Worm (Caenorhabditis elegans): ENCODE measurements around the gene str-250.

Gene str-250

DNA sequence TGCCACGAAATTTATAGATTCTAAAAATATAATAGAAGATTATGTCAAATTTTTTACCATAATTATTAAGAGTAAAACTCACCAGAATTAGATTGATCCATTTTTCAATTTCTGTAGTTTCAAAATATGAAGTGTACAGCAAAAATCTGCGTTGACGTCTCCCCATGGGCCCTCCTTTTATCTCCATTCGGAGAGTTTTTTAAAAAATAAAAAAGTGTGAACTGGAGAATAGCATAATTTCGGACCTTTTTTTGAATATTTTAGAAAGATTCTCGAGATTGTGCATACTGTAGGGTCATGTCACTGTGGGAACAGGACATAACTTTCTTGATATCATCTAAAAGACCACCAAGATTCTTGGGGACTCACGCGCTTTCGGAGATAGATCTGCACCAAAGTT is 23.6 kb downstream of the str-250 start, which contains the start of gene dpr-1:
dpr-1 (minus strand) TSS at position 101 of the 400 bp plus-strand sequence.
- no peak for TF ChIP-seq nhr-102 (tag; optimal IDR thresholded peaks at IDR 0.05)
- TF ChIP-seq dpl-1 (GFP tag; optimal IDR thresholded peaks at IDR 0.05), result no peak
- no peak for TF ChIP-seq T20F7.1 (GFP tag; optimal IDR thresholded peaks at IDR 0.05)

DNA sequence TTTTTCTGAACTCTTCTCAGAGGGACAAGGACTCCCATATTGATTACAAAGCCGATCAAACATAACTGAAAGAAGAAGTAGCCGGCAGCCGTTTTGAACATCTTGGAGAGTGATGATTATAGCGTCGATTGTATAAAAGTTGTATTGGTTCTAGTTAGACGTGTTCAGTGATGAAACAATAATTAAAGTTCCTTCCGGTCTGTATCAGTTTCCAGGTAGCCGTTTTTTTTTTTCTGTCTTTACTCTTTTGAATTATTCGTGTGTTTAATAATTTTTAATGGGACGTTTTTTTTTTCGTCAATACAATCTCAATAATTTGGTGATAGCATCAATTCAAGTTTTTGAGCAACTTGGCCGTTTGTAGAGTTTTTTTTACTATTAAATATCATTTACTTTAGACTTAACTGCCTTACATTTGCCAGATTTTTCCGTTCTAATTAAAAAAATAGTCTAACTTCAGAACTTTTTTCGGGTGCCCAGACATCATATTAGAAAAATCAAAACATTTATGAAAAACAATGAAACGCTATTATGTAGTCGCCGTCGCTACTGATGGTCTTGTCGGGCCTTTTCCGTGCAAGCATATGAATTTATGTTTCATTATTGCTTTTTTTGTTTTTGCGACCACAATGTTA is 28.1 kb downstream of the str-250 start, which contains the start of the genes srx-10 and clec-226:
srx-10 (minus strand) TSS at position 101 of the 635 bp plus-strand sequence.
clec-226 (plus strand) TSS at position 585 of the 635 bp plus-strand sequence.
- no peak for TF ChIP-seq mep-1 (tag; optimal IDR thresholded peaks at IDR 0.05)
- no peak for TF ChIP-seq ceh-62 (tag; optimal IDR thresholded peaks at IDR 0.05)
- TF ChIP-seq T26A8.4 (GFP tag; IDR thresholded peaks at IDR 0.05), result no peak
- TF ChIP-seq dpl-1 (GFP tag; optimal IDR thresholded peaks at IDR 0.05), result no peak
- TF ChIP-seq hif-1 (tag; optimal IDR thresholded peaks at IDR 0.05), result no peak
- TF ChIP-seq mxl-2 (GFP tag; conservative IDR thresholded peaks at IDR 0.05), result no peak
- no peak for TF ChIP-seq nhr-25 (tag; optimal IDR thresholded peaks at IDR 0.05; ENCODE audit: borderline replicate concordance, insufficient read depth)
- TF ChIP-seq mdt-29 (GFP tag; IDR thresholded peaks at IDR 0.05), result no peak
- TF ChIP-seq hlh-30 (tag; optimal IDR thresholded peaks at IDR 0.05; ENCODE audit: insufficient read depth), result no peak
- no peak for TF ChIP-seq rbr-2 (tag; optimal IDR thresholded peaks at IDR 0.05)
- no peak for TF ChIP-seq lin-29 (GFP tag; IDR thresholded peaks at IDR 0.05)
- TF ChIP-seq nhr-6 (tag; optimal IDR thresholded peaks at IDR 0.05), result no peak

DNA sequence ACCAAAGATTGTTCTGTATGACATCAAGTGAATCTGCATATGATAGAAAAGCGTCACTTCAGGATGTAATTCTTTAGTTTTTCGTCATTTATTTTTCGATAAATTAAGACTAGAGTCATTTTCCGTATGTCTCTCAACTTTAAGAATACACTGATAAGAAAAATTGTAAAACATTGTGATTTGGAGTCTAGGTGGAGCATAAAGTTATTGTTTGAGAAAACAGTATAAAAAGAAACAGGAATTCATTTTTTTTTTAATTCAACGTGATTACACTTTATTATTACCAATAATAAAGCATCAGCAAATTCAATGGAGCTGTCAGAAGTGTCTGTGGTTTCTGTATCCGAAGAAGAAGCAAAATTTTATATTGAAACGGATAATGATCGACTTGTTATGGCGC is 30.6 kb downstream of the str-250 start, which contains the start of gene R10D12.6:
R10D12.6 (plus strand) TSS at position 301 of the 400 bp plus-strand sequence.
- TF ChIP-seq ZK337.2 (GFP tag; IDR thresholded peaks at IDR 0.05) (no peak), pqm-1 (tag; optimal IDR thresholded peaks at IDR 0.05) (peak; percentile 3), nhr-28 (tag; optimal IDR thresholded peaks at IDR 0.05) (peak; percentile 52)

DNA sequence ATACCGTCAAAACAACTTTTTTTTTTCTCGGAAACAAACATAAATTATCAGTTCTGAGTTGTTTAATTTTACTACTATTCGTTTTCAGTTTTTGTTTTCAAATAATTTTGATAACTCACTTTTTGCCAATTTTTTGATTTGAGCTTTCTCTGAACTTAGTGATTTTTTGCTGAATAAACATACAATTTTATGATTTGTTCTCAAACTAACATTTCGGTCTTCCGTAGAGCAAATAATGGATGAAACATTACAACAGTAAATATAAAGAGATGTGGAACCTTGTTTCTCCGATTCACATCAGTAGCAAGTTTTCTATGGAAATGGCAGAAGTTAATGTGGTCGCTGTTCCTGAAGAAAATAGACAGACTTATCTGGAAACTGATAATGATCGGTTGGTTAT is 31.3 kb downstream of the str-250 start, which contains the start of gene R10D12.7:
R10D12.7 (plus strand) TSS at position 301 of the 400 bp plus-strand sequence.
- TF ChIP-seq rbr-2 (tag; optimal IDR thresholded peaks at IDR 0.05) (no peak), T20F7.1 (GFP tag; optimal IDR thresholded peaks at IDR 0.05) (no peak), zip-2 (tag; optimal IDR thresholded peaks at IDR 0.05) (no peak), lin-1 (GFP tag; IDR thresholded peaks at IDR 0.05) (no peak), aha-1 (tag) (no peak), nhr-111 (GFP tag; optimal IDR thresholded peaks at IDR 0.05) (no peak), arid-1 (GFP tag; conservative IDR thresholded peaks at IDR 0.05) (no peak), ztf-7 (tag; optimal IDR thresholded peaks at IDR 0.05) (no peak)

DNA sequence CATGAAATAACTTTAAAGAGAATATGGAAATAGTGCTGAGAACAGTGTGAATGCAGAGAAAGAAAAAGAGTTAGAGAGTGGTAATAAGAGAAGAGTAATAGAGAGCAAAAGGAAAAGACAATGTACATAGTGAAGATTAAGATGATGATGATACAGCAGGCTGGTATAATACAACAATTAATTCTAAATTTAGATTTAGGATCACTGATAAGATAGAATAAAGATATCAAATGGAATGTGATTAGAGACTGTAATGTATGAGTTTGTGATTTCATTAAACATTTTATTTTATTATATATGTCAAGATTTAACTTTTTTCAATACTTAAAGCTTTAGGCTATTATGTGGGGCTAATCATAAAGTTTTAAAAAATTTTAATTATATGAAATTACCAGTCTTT is 34.8 kb downstream of the str-250 start, which contains the start of gene R10D12.8:
R10D12.8 (minus strand) TSS at position 101 of the 400 bp plus-strand sequence.
- TF ChIP-seq unc-130 (GFP tag; optimal IDR thresholded peaks at IDR 0.05), result no peak
- TF ChIP-seq php-3 (GFP tag; IDR thresholded peaks at IDR 0.05), result no peak
- TF ChIP-seq nhr-42 (GFP tag; IDR thresholded peaks at IDR 0.05), result no peak
- no peak for TF ChIP-seq dmd-8 (GFP tag; IDR thresholded peaks at IDR 0.05)
- peak; percentile 10 for TF ChIP-seq nhr-28 (tag; optimal IDR thresholded peaks at IDR 0.05)

DNA sequence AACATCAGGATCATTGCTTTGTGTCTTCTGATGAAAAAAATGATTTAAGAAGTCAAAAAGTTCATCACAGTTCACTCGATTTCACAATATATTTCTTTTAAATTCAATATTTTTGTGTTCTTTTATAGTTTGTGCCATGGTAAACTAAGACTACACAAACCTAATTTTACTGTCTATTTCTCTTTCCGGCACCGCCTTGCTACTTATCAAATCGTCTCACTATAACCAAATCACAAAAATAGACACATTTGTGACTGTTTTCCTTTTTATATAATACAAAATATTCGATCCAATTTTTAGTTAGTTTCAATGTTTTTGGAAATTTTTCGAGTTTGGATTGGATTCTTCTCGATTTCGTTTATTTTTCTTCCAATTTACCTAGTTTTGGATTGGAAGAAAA is 35.6 kb downstream of the str-250 start, which contains the start of gene swt-6:
swt-6 (plus strand) TSS at position 301 of the 400 bp plus-strand sequence.
- TF ChIP-seq dmd-6 (GFP tag; IDR thresholded peaks at IDR 0.05) (no peak), mdl-1 (tag; optimal IDR thresholded peaks at IDR 0.05) (no peak), aha-1 (tag) (peak; percentile 7), nhr-28 (tag; optimal IDR thresholded peaks at IDR 0.05) (peak; percentile 87), nhr-111 (GFP tag; optimal IDR thresholded peaks at IDR 0.05) (no peak), lin-39 (tag; optimal IDR thresholded peaks at IDR 0.05) (no peak), snpc-1.2 (GFP tag; IDR thresholded peaks at IDR 0.05) (no peak), sdz-12 (GFP tag; optimal IDR thresholded peaks at IDR 0.05) (no peak), nhr-76 (tag; optimal IDR thresholded peaks at IDR 0.05) (no peak), mxl-2 (GFP tag; conservative IDR thresholded peaks at IDR 0.05) (no peak), nhr-10 (tag; optimal IDR thresholded peaks at IDR 0.05) (no peak), ceh-32 (tag; optimal IDR thresholded peaks at IDR 0.05; ENCODE audit: poor library complexity) (no peak), pqm-1 (tag; optimal IDR thresholded peaks at IDR 0.05) (peak; percentile 17), daf-8 (GFP tag; IDR thresholded peaks at IDR 0.05) (no peak), T26A8.4 (GFP tag; IDR thresholded peaks at IDR 0.05) (no peak), lin-15B (tag; optimal IDR thresholded peaks at IDR 0.05) (no peak), mdt-29 (GFP tag; IDR thresholded peaks at IDR 0.05) (no peak), F49E8.2 (tag; optimal IDR thresholded peaks at IDR 0.05; ENCODE audit: borderline replicate concordance) (no peak), fos-1 (tag; optimal IDR thresholded peaks at IDR 0.05) (no peak), saeg-2 (GFP tag; IDR thresholded peaks at IDR 0.05) (no peak)
